Worm (Caenorhabditis elegans): ENCODE measurements around the gene cbd-1.

The cbd-1 gene

DNA sequence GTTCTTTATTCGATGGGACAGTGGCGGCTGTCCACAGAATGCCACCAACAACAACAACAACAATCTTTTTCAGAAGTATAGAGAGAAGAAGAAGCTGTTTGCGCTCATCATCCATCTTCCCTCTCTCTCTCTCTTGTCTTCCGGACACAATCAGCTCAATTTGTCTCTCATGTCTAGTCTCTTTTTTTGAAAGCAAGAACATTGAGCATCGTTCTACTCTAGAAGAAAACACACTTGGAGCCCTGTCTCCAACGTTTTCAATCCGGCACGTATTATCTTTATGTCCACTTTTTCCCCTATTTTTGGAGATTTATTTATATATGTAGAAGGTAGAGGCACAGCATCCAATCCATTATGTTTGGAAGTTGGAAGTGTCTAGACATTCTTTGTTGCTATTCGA is 24.0 kb upstream of the cbd-1 start:
- no peak for TF ChIP-seq ekl-4 (GFP tag; IDR thresholded peaks at IDR 0.05)
- no peak for TF ChIP-seq dox-1 (GFP tag; IDR thresholded peaks at IDR 0.05)
- no peak for TF ChIP-seq efl-1 (GFP tag; optimal IDR thresholded peaks at IDR 0.05)
- no peak for TF ChIP-seq hlh-26 (GFP tag; conservative IDR thresholded peaks at IDR 0.05)
- TF ChIP-seq nfyb-1 (GFP tag; IDR thresholded peaks at IDR 0.05): no peak
- TF ChIP-seq zim-3 (tag; optimal IDR thresholded peaks at IDR 0.05): no peak
- TF ChIP-seq ztf-6 (GFP tag; IDR thresholded peaks at IDR 0.05): no peak
- TF ChIP-seq madf-3 (GFP tag; IDR thresholded peaks at IDR 0.05): no peak
- TF ChIP-seq Y53F4B.3 (GFP tag; IDR thresholded peaks at IDR 0.05): no peak
- TF ChIP-seq sea-2 (GFP tag; IDR thresholded peaks at IDR 0.05): no peak

DNA sequence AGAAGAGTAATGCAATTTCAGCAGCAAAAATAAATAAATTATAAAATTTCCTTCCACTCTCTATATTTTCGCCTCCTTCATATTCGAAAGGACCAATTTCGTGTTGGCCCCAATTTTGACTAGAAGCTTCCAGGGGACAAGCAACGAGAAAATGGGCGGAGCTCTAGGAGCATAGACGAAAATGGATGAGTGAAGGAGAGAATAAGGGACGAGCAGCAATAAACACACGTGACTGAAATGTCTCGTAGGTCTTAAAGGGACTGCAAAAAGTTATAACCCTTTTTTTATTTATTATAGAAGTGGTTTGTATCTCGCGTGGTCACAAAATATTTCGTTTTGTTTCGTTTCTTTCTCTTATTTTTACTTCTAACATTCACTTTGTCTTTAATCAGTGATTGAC is 23.0 kb upstream of the cbd-1 start:
- TF ChIP-seq snpc-1.3 (tag; optimal IDR thresholded peaks at IDR 0.05; ENCODE audit: insufficient read depth): no peak
- TF ChIP-seq T07F8.4 (tag; optimal IDR thresholded peaks at IDR 0.05): no peak
- no peak for TF ChIP-seq mes-4 (tag; optimal IDR thresholded peaks at IDR 0.05)
- no peak for TF ChIP-seq attf-5 (GFP tag; optimal IDR thresholded peaks at IDR 0.05)
- TF ChIP-seq nhr-120 (GFP tag; IDR thresholded peaks at IDR 0.05): no peak
- TF ChIP-seq lin-40 (tag; optimal IDR thresholded peaks at IDR 0.05): no peak
- TF ChIP-seq nhr-80 (tag; optimal IDR thresholded peaks at IDR 0.05): no peak
- TF ChIP-seq egl-44 (GFP tag; IDR thresholded peaks at IDR 0.05): no peak
- no peak for TF ChIP-seq ztf-28 (GFP tag; IDR thresholded peaks at IDR 0.05)

DNA sequence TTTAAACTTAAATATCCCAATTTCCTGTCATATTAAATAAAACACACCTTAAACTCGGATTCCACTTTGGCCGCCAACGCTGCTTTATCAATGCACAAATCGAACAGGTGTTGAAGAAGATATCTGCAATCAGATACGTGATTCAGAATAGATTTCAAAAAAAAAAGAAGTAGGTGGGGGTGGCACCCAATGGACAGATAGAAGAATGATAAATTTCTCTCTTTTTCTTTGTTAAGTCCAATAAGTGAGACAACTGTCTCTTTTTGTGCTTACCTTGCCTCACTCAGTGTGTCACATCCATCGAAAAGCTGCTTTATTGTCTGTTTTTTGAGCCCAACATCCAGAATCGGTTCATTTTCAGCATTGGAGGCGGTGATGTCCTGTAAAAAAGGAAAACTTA is 22.0 kb upstream of the cbd-1 start:
- no peak for TF ChIP-seq efl-1 (GFP tag; optimal IDR thresholded peaks at IDR 0.05)
- TF ChIP-seq hlh-26 (GFP tag; conservative IDR thresholded peaks at IDR 0.05): no peak
- TF ChIP-seq hrde-1 (tag; optimal IDR thresholded peaks at IDR 0.05; ENCODE audit: borderline replicate concordance): no peak
- no peak for TF ChIP-seq cebp-1 (GFP tag; IDR thresholded peaks at IDR 0.05)
- TF ChIP-seq cebp-1 (tag; optimal IDR thresholded peaks at IDR 0.05): no peak
- TF ChIP-seq egl-44 (GFP tag; IDR thresholded peaks at IDR 0.05): no peak
- TF ChIP-seq ceh-79 (tag; optimal IDR thresholded peaks at IDR 0.05): no peak
- no peak for TF ChIP-seq lsy-27 (tag; optimal IDR thresholded peaks at IDR 0.05; ENCODE audit: borderline replicate concordance, insufficient read depth)
- TF ChIP-seq rpc-1 (optimal IDR thresholded peaks at IDR 0.05): no peak
- TF ChIP-seq rpc-1 (tag; optimal IDR thresholded peaks at IDR 0.05): no peak

DNA sequence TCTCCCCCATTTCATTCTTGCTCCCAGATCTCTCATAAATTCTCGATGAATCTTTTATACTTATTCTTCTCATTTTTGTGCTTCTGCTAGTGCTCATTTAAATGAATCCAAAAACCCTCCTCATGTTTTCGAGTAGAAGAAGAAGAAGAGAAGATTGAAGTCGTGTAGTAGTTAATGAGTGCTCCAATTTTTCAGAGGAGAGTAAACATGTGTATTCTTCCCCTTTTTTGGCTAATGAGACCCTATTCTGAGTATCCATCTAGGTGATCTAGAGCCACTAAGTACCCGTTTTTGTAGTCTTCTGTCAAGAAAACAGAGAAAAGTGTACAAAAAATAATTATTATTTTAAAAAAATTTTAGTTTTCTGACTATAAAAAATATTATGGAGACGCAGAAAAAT is 21.2 kb upstream of the cbd-1 start:
- no peak for TF ChIP-seq let-607 (tag; optimal IDR thresholded peaks at IDR 0.05)
- TF ChIP-seq D2030.7 (GFP tag; IDR thresholded peaks at IDR 0.05): no peak

DNA sequence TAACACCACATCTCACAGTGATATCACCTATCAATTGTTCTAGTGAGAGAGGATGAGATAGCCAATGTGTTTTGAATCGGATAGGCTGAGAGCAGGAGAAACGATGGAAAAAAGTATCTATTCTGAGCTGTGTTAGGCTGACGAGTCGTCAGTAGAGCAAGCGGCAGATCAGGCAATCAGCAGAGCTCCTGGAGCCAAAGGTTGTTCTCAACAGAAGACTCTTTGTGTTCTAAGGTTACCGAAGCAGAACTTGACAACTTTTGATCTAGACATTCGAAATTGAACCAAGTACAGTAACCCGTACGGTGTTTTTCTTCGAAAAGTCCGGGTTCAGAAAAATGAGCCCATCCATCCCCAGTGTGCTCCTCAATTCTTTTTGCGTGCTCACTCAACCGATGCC is 20.0 kb upstream of the cbd-1 start:
- TF ChIP-seq atf-7 (tag; optimal IDR thresholded peaks at IDR 0.05) (no peak), lin-40 (tag; optimal IDR thresholded peaks at IDR 0.05) (no peak), nhr-120 (GFP tag; IDR thresholded peaks at IDR 0.05) (no peak), sea-2 (GFP tag; IDR thresholded peaks at IDR 0.05) (no peak), ceh-91 (GFP tag; IDR thresholded peaks at IDR 0.05) (no peak), rec-8 (tag; optimal IDR thresholded peaks at IDR 0.05) (no peak), ztf-18 (tag; optimal IDR thresholded peaks at IDR 0.05) (no peak), tbx-9 (tag; optimal IDR thresholded peaks at IDR 0.05; ENCODE audit: borderline replicate concordance) (no peak), hrde-1 (tag; optimal IDR thresholded peaks at IDR 0.05; ENCODE audit: borderline replicate concordance) (no peak), Y79H2A.3 (GFP tag; conservative IDR thresholded peaks at IDR 0.05) (no peak), zfh-2 (GFP tag; conservative IDR thresholded peaks at IDR 0.05) (no peak), lsl-1 (GFP tag; optimal IDR thresholded peaks at IDR 0.05) (no peak), let-526 (GFP tag; IDR thresholded peaks at IDR 0.05) (no peak), lin-26 (GFP tag; IDR thresholded peaks at IDR 0.05) (no peak), athp-1 (tag; optimal IDR thresholded peaks at IDR 0.05) (no peak), him-1 (tag; optimal IDR thresholded peaks at IDR 0.05) (no peak), sptf-2 (GFP tag; optimal IDR thresholded peaks at IDR 0.05) (no peak), zim-3 (tag; optimal IDR thresholded peaks at IDR 0.05) (no peak), snpc-3.4 (tag; optimal IDR thresholded peaks at IDR 0.05) (no peak), B0035.1 (tag; optimal IDR thresholded peaks at IDR 0.05) (no peak)
